Fruit fly (Drosophila melanogaster) whole organism, embryonic: ENCODE data around the gene CG6040.
A peak's percentile ranks its signal among the peaks of the same experiment; 100 is the strongest.

Experiments used
- C15 ChIP-seq: fragments of 200-800 bp; sonication (Bioruptor generic); IDR thresholded peaks from 3 replicates; pipeline ENCODE4 v1.3.6; 2022; ENCODE audit warnings: missing biosample characterization, missing genetic modification characterization
- CG10267 ChIP-seq: fragments of 200-800 bp; sonication (Bioruptor generic); optimal IDR thresholded peaks from 2 replicates; lab custom pipeline; 2018; ENCODE audit warnings: missing biosample characterization, mild to moderate bottlenecking, missing genetic modification characterization, moderate library complexity
- CG12391 ChIP-seq: fragments of 200-800 bp; sonication (Bioruptor generic); optimal IDR thresholded peaks from 3 replicates; lab custom pipeline; 2018; ENCODE audit warnings: missing biosample characterization, mild to moderate bottlenecking, missing genetic modification characterization, moderate library complexity
- CG12769 ChIP-seq: fragments of 200-800 bp; sonication (Bioruptor generic); optimal IDR thresholded peaks from 2 replicates; lab custom pipeline; 2019; ENCODE audit warnings: missing biosample characterization, mild to moderate bottlenecking, missing genetic modification characterization, moderate library complexity
- CG13123 ChIP-seq: fragments of 200-800 bp; sonication (Bioruptor generic); optimal IDR thresholded peaks from 2 replicates; lab custom pipeline; 2016; ENCODE audit warnings: missing biosample characterization, missing genetic modification characterization
- CG1603 ChIP-seq: fragments of 200-800 bp; sonication (Bioruptor generic); optimal IDR thresholded peaks from 2 replicates; lab custom pipeline; 2019; ENCODE audit warnings: missing biosample characterization, mild to moderate bottlenecking, missing genetic modification characterization, moderate library complexity
- CG17802 ChIP-seq: fragments of 200-800 bp; sonication (Bioruptor generic); optimal IDR thresholded peaks from 2 replicates; lab custom pipeline; 2018; ENCODE audit warnings: missing biosample characterization, mild to moderate bottlenecking, missing genetic modification characterization, moderate library complexity
- CG1832 ChIP-seq: fragments of 200-800 bp; sonication (Bioruptor generic); optimal IDR thresholded peaks from 2 replicates; lab custom pipeline; 2017; ENCODE audit warnings: missing biosample characterization, mild to moderate bottlenecking, missing genetic modification characterization, inconsistent platforms
- CG18764 ChIP-seq: fragments of 200-800 bp; sonication (Bioruptor generic); optimal IDR thresholded peaks from 3 replicates; lab custom pipeline; 2016; ENCODE audit warnings: missing biosample characterization, missing genetic modification characterization
- CG30403 ChIP-seq: fragments of 200-800 bp; sonication (Bioruptor generic); optimal IDR thresholded peaks from 3 replicates; lab custom pipeline; 2016; ENCODE audit warnings: missing biosample characterization, missing genetic modification characterization
- CG30431 ChIP-seq: fragments of 200-800 bp; sonication (Bioruptor generic); optimal IDR thresholded peaks from 2 replicates; lab custom pipeline; 2017; ENCODE audit warnings: missing biosample characterization, missing genetic modification characterization
- CG3726 ChIP-seq: fragments of 200-800 bp; sonication (Bioruptor generic); IDR thresholded peaks from 3 replicates; pipeline ENCODE4, ENCODE4 v1.3.6; 2022; ENCODE audit warnings: missing biosample characterization, missing genetic modification characterization
- CG6683 ChIP-seq: fragments of 200-800 bp; sonication (Bioruptor generic); optimal IDR thresholded peaks from 2 replicates; lab custom pipeline; 2017; ENCODE audit warnings: missing biosample characterization, mild to moderate bottlenecking, missing genetic modification characterization, missing genetic modification reagents
- CG7928 ChIP-seq: fragments of 200-800 bp; sonication (Bioruptor generic); optimal IDR thresholded peaks from 2 replicates; lab custom pipeline; 2017; ENCODE audit warnings: missing biosample characterization, mild to moderate bottlenecking, missing genetic modification characterization
- CG8089 ChIP-seq: fragments of 200-800 bp; sonication (Bioruptor generic); optimal IDR thresholded peaks from 3 replicates; lab custom pipeline; 2016; ENCODE audit warnings: missing biosample characterization, missing genetic modification characterization
- CoRest ChIP-seq: fragments of 200-800 bp; sonication (Bioruptor generic); optimal IDR thresholded peaks from 3 replicates; lab custom pipeline; 2018; ENCODE audit warnings: missing biosample characterization, mild to moderate bottlenecking, missing genetic modification characterization, moderate library complexity
- E2f1 ChIP-seq: fragments of 200-800 bp; sonication (Bioruptor generic); IDR thresholded peaks from 2 replicates; pipeline ENCODE4 v1.3.6; 2022; ENCODE audit warnings: missing biosample characterization, missing genetic modification characterization
- E2f2 ChIP-seq: fragments of 200-800 bp; sonication (Bioruptor generic); IDR thresholded peaks from 2 replicates; pipeline ENCODE4 v1.3.6; 2022; ENCODE audit warnings: missing biosample characterization, missing genetic modification characterization
- HHEX ChIP-seq: fragments of 200-800 bp; sonication (Bioruptor generic); optimal IDR thresholded peaks from 3 replicates; lab custom pipeline; 2017; ENCODE audit warnings: missing biosample characterization, mild to moderate bottlenecking, missing genetic modification characterization, missing genetic modification reagents
- Lim3 ChIP-seq: fragments of 200-800 bp; sonication (Bioruptor generic); IDR thresholded peaks from 2 replicates; pipeline ENCODE4 v1.3.6; 2022; ENCODE audit warnings: missing biosample characterization, missing genetic modification characterization
- MESR4 ChIP-seq: fragments of 200-800 bp; sonication (Bioruptor generic); optimal IDR thresholded peaks from 2 replicates; lab custom pipeline; 2018; ENCODE audit warnings: missing biosample characterization, mild to moderate bottlenecking, missing genetic modification characterization, moderate library complexity
- NC2α ChIP-seq: fragments of 200-800 bp; sonication (Bioruptor generic); optimal IDR thresholded peaks from 2 replicates; lab custom pipeline; 2016; ENCODE audit warnings: missing biosample characterization, missing genetic modification characterization
- Opbp ChIP-seq: fragments of 200-800 bp; sonication (Bioruptor generic); IDR thresholded peaks from 3 replicates; pipeline ENCODE4 v1.3.6; 2022; ENCODE audit warnings: missing biosample characterization, missing genetic modification characterization; ENCODE audit not compliant: partially characterized antibody
- PHDP ChIP-seq: fragments of 200-800 bp; sonication (Bioruptor generic); optimal IDR thresholded peaks from 3 replicates; lab custom pipeline; 2018; ENCODE audit warnings: missing biosample characterization, mild to moderate bottlenecking, missing genetic modification characterization, moderate library complexity
- Poxn ChIP-seq: fragments of 200-800 bp; sonication (Bioruptor generic); IDR thresholded peaks from 2 replicates; pipeline ENCODE4 v1.3.6; 2022; ENCODE audit warnings: missing biosample characterization, missing genetic modification characterization
- Rfx ChIP-seq: fragments of 200-800 bp; sonication (Bioruptor generic); IDR thresholded peaks from 2 replicates; pipeline ENCODE4 v1.3.6; 2022; ENCODE audit warnings: missing biosample characterization, missing genetic modification characterization
- Sin3A ChIP-seq: fragments of >200 bp; optimal IDR thresholded peaks from 2 replicates; lab custom pipeline; 2018
- Taf1 ChIP-seq: fragments of 200-800 bp; sonication (Bioruptor generic); IDR thresholded peaks from 2 replicates; pipeline ENCODE4 v1.3.6; 2022; ENCODE audit warnings: missing biosample characterization, missing genetic modification characterization
- Trl ChIP-seq, 3 experiments: fragments of >200 bp in 2 of 3; fragments of 200-800 bp in 1 of 3; sonication (Bioruptor generic) in 1 of 3; optimal IDR thresholded peaks; 2 replicates in 1 of 3; 3 replicates in 2 of 3; lab custom pipeline; 2016 to 2017; ENCODE audit warnings: missing biosample characterization in 1 of 3, missing genetic modification characterization in 1 of 3
- Xrp1 ChIP-seq: fragments of 200-800 bp; sonication (Bioruptor generic); IDR thresholded peaks from 2 replicates; pipeline ENCODE4 v1.3.6; 2022; ENCODE audit warnings: missing biosample characterization, missing genetic modification characterization
- bcd ChIP-seq: fragments of 200-800 bp; sonication (Bioruptor generic); optimal IDR thresholded peaks from 2 replicates; lab custom pipeline; 2017; ENCODE audit warnings: missing biosample characterization, mild to moderate bottlenecking, missing genetic modification characterization
- cas ChIP-seq: fragments of 200-800 bp; sonication (Bioruptor generic); IDR thresholded peaks from 2 replicates; pipeline ENCODE4 v1.3.6; 2022; ENCODE audit warnings: missing biosample characterization, missing genetic modification characterization
- cg ChIP-seq: fragments of 200-800 bp; sonication (Bioruptor generic); optimal IDR thresholded peaks from 3 replicates; lab custom pipeline; 2019; ENCODE audit warnings: missing biosample characterization, mild to moderate bottlenecking, missing genetic modification characterization, moderate library complexity
- cwo ChIP-seq: fragments of 200-800 bp; sonication (Bioruptor generic); optimal IDR thresholded peaks from 3 replicates; lab custom pipeline; 2017; ENCODE audit warnings: missing biosample characterization, missing genetic modification characterization, mild to moderate bottlenecking, moderate library complexity, missing genetic modification reagents
- eve ChIP-seq, 2 experiments: fragments of >200 bp; optimal IDR thresholded peaks; 2 replicates each; lab custom pipeline; 2017; ENCODE audit warnings: missing biosample characterization in 2 of 2, missing genetic modification characterization in 2 of 2
- ewg ChIP-seq: fragments of 200-800 bp; sonication (Bioruptor generic); optimal IDR thresholded peaks from 3 replicates; lab custom pipeline; 2017; ENCODE audit warnings: mild to moderate bottlenecking, missing biosample characterization, missing genetic modification reagents, missing genetic modification characterization
- fd3F ChIP-seq: fragments of 200-800 bp; sonication (Bioruptor generic); optimal IDR thresholded peaks from 2 replicates; lab custom pipeline; 2018; ENCODE audit warnings: missing biosample characterization, mild to moderate bottlenecking, missing genetic modification characterization, moderate library complexity
- fd96Cb ChIP-seq: fragments of 200-800 bp; sonication (Bioruptor generic); optimal IDR thresholded peaks from 2 replicates; lab custom pipeline; 2018; ENCODE audit warnings: missing biosample characterization, mild to moderate bottlenecking, missing genetic modification characterization, moderate library complexity
- fu2 ChIP-seq: fragments of 200-800 bp; sonication (Bioruptor generic); optimal IDR thresholded peaks from 2 replicates; lab custom pipeline; 2016; ENCODE audit warnings: missing biosample characterization, missing genetic modification characterization
- gfzf ChIP-seq: fragments of 200-800 bp; sonication (Bioruptor generic); optimal IDR thresholded peaks from 2 replicates; lab custom pipeline; 2016; ENCODE audit warnings: missing biosample characterization, mild to moderate bottlenecking, missing genetic modification characterization, moderate library complexity
- gro ChIP-seq: fragments of 200-800 bp; sonication (Bioruptor generic); optimal IDR thresholded peaks from 2 replicates; lab custom pipeline; 2016; ENCODE audit warnings: missing biosample characterization, missing genetic modification characterization
- mld ChIP-seq: fragments of 200-800 bp; sonication (Bioruptor generic); IDR thresholded peaks from 3 replicates; pipeline ENCODE4 v1.3.6; 2022; ENCODE audit warnings: missing biosample characterization, missing genetic modification characterization; ENCODE audit not compliant: partially characterized antibody
- nerfin-1 ChIP-seq: fragments of 200-800 bp; sonication (Bioruptor generic); optimal IDR thresholded peaks from 3 replicates; lab custom pipeline; 2019; ENCODE audit warnings: missing biosample characterization, mild to moderate bottlenecking, missing genetic modification characterization, moderate library complexity
- pfk ChIP-seq: fragments of 200-800 bp; sonication (Bioruptor generic); optimal IDR thresholded peaks from 2 replicates; lab custom pipeline; 2018; ENCODE audit warnings: missing biosample characterization, mild to moderate bottlenecking, missing genetic modification characterization, moderate library complexity
- stwl ChIP-seq: fragments of 200-800 bp; sonication (Bioruptor generic); optimal IDR thresholded peaks from 3 replicates; lab custom pipeline; 2018; ENCODE audit warnings: missing biosample characterization, mild to moderate bottlenecking, missing genetic modification characterization, moderate library complexity
- sug ChIP-seq: fragments of 200-800 bp; optimal IDR thresholded peaks from 2 replicates; lab custom pipeline; 2019; ENCODE audit warnings: missing biosample characterization, mild to moderate bottlenecking, missing genetic modification characterization, moderate library complexity
- tll ChIP-seq, 2 experiments: fragments of 200-800 bp in 1 of 2; fragments of >200 bp in 1 of 2; sonication (Bioruptor generic) in 1 of 2; optimal IDR thresholded peaks; 2 replicates each; lab custom pipeline; 2017 to 2019; ENCODE audit warnings: missing biosample characterization in 2 of 2, missing genetic modification characterization in 2 of 2, mild to moderate bottlenecking in 1 of 2, moderate library complexity in 1 of 2
- vvl ChIP-seq: fragments of 200-800 bp; sonication (Bioruptor generic); IDR thresholded peaks from 2 replicates; pipeline ENCODE4 v1.3.6; 2022; ENCODE audit warnings: missing biosample characterization, missing genetic modification characterization
- zfh1 ChIP-seq: fragments of 200-800 bp; sonication (Bioruptor generic); IDR thresholded peaks from 3 replicates; pipeline ENCODE4 v1.3.6; 2022; ENCODE audit warnings: missing biosample characterization, missing genetic modification characterization

CG6040 gene

DNA sequence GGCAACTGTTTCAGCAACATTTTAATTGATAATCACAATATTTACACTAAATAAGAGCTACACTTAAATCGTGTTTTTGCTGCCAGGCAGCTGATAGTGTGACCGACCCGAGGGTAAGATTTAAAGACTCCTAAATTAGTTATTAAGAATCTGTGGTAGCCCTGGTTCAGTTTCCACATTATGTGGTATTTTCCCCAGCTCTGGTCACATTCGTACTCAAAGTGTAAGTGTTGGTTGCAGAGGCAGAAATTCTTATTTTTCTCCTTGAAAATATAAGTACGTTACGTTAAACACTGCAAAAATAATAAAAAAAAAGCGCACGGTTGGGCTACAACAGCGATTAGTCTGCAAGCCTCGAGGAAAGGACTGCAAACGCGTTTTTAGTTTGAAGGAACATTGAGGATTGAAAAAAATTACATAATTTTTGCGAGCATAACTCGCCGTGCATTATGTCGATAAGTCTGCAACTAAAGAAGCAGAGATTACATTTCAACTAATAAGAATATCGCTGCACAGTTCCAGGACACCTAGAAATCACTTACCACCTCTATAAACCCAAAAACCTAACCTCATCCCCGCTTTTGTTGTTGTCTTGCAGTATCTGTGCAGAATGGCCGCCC, 1.9 kb upstream of the CG6040 start, which contains the start of the genes mRpL55 and ATPsynD (continued):
- TF ChIP-seq cg (no peak), stwl (tag; lab: Kevin White, UChicago) (peak; percentile 70), NC2α (GFP tag; lab: Kevin White, UChicago) (no peak), cwo (GFP tag; lab: Kevin White, UChicago) (no peak), CG3726 (GFP tag; lab: Robert Waterston, UW) (no peak), Rfx (GFP tag; lab: Robert Waterston, UW) (peak; percentile 38), vvl (peak; percentile 38; the same call in 1 of the 2 replicates), Lim3 (no peak), gfzf (GFP tag; lab: Kevin White, UChicago) (peak; percentile 96), E2f2 (peak; percentile 36; the same call in 1 of the 2 replicates), fd96Cb (tag; lab: Kevin White, UChicago) (no peak), Sin3A (lab: Kevin White, UChicago) (no peak), fd3F (no peak), CG1832 (GFP tag; lab: Kevin White, UChicago) (no peak), Taf1 (GFP tag; lab: Robert Waterston, UW) (no peak), CG30431 (GFP tag; lab: Kevin White, UChicago) (no peak), Opbp (GFP tag; lab: Robert Waterston, UW) (peak; percentile 64; the same call in 1 of the 3 replicates), mld (GFP tag; lab: Robert Waterston, UW) (0 out of 3 replicates have a peak, but pooled peaks have one; percentile 38), CG13123 (GFP tag; lab: Kevin White, UChicago) (no peak), eve (GFP tag; optimal IDR thresholded peaks at IDR 0.05; lab: Kevin White, UChicago) (peak in 1 of 2 experiments; percentile 22), nerfin-1 (tag; lab: Kevin White, UChicago) (no peak), Xrp1 (GFP tag; lab: Robert Waterston, UW) (no peak), PHDP (tag; lab: Kevin White, UChicago) (peak; percentile 3), gro (GFP tag; lab: Kevin White, UChicago) (no peak), CG8089 (GFP tag; lab: Kevin White, UChicago) (no peak), C15 (GFP tag; lab: Robert Waterston, UW) (no peak), tll (GFP tag; optimal IDR thresholded peaks at IDR 0.05; lab: Kevin White, UChicago) (no peak), sug (tag; lab: Kevin White, UChicago) (no peak), CoRest (tag; lab: Kevin White, UChicago) (no peak), CG10267 (tag; lab: Kevin White, UChicago) (peak; percentile 46), CG6683 (GFP tag; lab: Kevin White, UChicago) (no peak), zfh1 (GFP tag; lab: Robert Waterston, UW) (no peak), CG12769 (tag; lab: Kevin White, UChicago) (peak; percentile 4), CG18764 (no peak), HHEX (GFP tag; lab: Kevin White, UChicago) (no peak), pfk (GFP tag; lab: Kevin White, UChicago) (no peak), Poxn (no peak), fu2 (peak; percentile 9), CG30403 (GFP tag; lab: Kevin White, UChicago) (no peak), CG17802 (no peak), E2f1 (GFP tag; lab: Robert Waterston, UW) (no peak), ewg (GFP tag; lab: Kevin White, UChicago) (no peak), cas (GFP tag; lab: Robert Waterston, UW) (no peak), Trl (optimal IDR thresholded peaks at IDR 0.05; lab: Kevin White, UChicago) (no peak), Trl (GFP tag; optimal IDR thresholded peaks at IDR 0.05; lab: Kevin White, UChicago) (no peak), bcd (GFP tag; lab: Kevin White, UChicago) (no peak), CG7928 (peak; percentile 88), CG12391 (tag; lab: Kevin White, UChicago) (peak; percentile 17), MESR4 (GFP tag; lab: Kevin White, UChicago) (peak; percentile 87), CG1603 (peak; percentile 64)
